Fruit fly (Drosophila melanogaster) whole organism, embryonic: ENCODE results near the gene CG11791.

ENCODE experiments used
- Atf6 ChIP-seq: fragments of 200-800 bp; sonication (Bioruptor generic); IDR thresholded peaks from 2 replicates; pipeline ENCODE4 v1.3.6; 2022; ENCODE audit warnings: missing biosample characterization, missing genetic modification characterization
- CG10147 ChIP-seq: fragments of 200-800 bp; sonication (Bioruptor generic); optimal IDR thresholded peaks from 2 replicates; lab custom pipeline; 2019; ENCODE audit warnings: missing biosample characterization, mild to moderate bottlenecking, missing genetic modification characterization, moderate library complexity
- CG10267 ChIP-seq: fragments of 200-800 bp; sonication (Bioruptor generic); optimal IDR thresholded peaks from 2 replicates; lab custom pipeline; 2018; ENCODE audit warnings: missing biosample characterization, mild to moderate bottlenecking, missing genetic modification characterization, moderate library complexity
- CG11456 ChIP-seq: fragments of 200-800 bp; sonication (Bioruptor generic); IDR thresholded peaks from 3 replicates; pipeline ENCODE4 v1.3.6; 2022; ENCODE audit warnings: missing biosample characterization, missing genetic modification characterization
- CG12659 ChIP-seq: fragments of 200-800 bp; sonication (Bioruptor generic); optimal IDR thresholded peaks from 3 replicates; lab custom pipeline; 2017; ENCODE audit warnings: mild to moderate bottlenecking, missing biosample characterization, missing genetic modification reagents, missing genetic modification characterization
- CG15479 ChIP-seq: fragments of 200-800 bp; sonication (Bioruptor generic); optimal IDR thresholded peaks from 3 replicates; lab custom pipeline; 2019; ENCODE audit warnings: missing biosample characterization, mild to moderate bottlenecking, missing genetic modification characterization, moderate library complexity
- CG1603 ChIP-seq: fragments of 200-800 bp; sonication (Bioruptor generic); optimal IDR thresholded peaks from 2 replicates; lab custom pipeline; 2019; ENCODE audit warnings: missing biosample characterization, mild to moderate bottlenecking, missing genetic modification characterization, moderate library complexity
- CG1647 ChIP-seq: fragments of 200-800 bp; sonication (Bioruptor generic); optimal IDR thresholded peaks from 3 replicates; lab custom pipeline; 2016; ENCODE audit warnings: missing biosample characterization, missing genetic modification characterization
- CG16815 ChIP-seq: fragments of 200-800 bp; sonication (Bioruptor generic); optimal IDR thresholded peaks from 3 replicates; lab custom pipeline; 2017; ENCODE audit warnings: missing biosample characterization, mild to moderate bottlenecking, missing genetic modification characterization
- CG17802 ChIP-seq: fragments of 200-800 bp; sonication (Bioruptor generic); optimal IDR thresholded peaks from 2 replicates; lab custom pipeline; 2018; ENCODE audit warnings: missing biosample characterization, mild to moderate bottlenecking, missing genetic modification characterization, moderate library complexity
- CG30020 ChIP-seq: fragments of 200-800 bp; optimal IDR thresholded peaks from 2 replicates; lab custom pipeline; 2019; ENCODE audit warnings: missing biosample characterization, mild to moderate bottlenecking, missing genetic modification characterization, moderate library complexity
- CG34224 ChIP-seq: fragments of 200-800 bp; sonication (Bioruptor generic); IDR thresholded peaks from 3 replicates; pipeline ENCODE4 v1.3.6; 2022; ENCODE audit warnings: missing biosample characterization, missing genetic modification characterization; ENCODE audit not compliant: partially characterized antibody
- CG3847 ChIP-seq: fragments of 200-800 bp; sonication (Bioruptor generic); IDR thresholded peaks from 2 replicates; pipeline ENCODE4 v1.3.6; 2022; ENCODE audit warnings: missing biosample characterization, missing genetic modification characterization
- CG43689 ChIP-seq: fragments of 200-800 bp; sonication (Bioruptor generic); IDR thresholded peaks from 2 replicates; pipeline ENCODE4 v1.3.6; 2022; ENCODE audit warnings: missing biosample characterization, missing genetic modification characterization
- CG4404 ChIP-seq: fragments of 200-800 bp; sonication (Bioruptor generic); IDR thresholded peaks from 2 replicates; pipeline ENCODE4 v1.3.6; 2022; ENCODE audit warnings: missing biosample characterization, missing genetic modification characterization
- CG4854 ChIP-seq: fragments of 200-800 bp; sonication (Bioruptor generic); optimal IDR thresholded peaks from 2 replicates; lab custom pipeline; 2016; ENCODE audit warnings: missing biosample characterization, missing genetic modification characterization, inconsistent platforms
- CG6765 ChIP-seq: fragments of 200-800 bp; sonication (Bioruptor generic); optimal IDR thresholded peaks from 3 replicates; lab custom pipeline; 2017; ENCODE audit warnings: missing biosample characterization, mild to moderate bottlenecking, missing genetic modification characterization
- CG7357 ChIP-seq: fragments of 200-800 bp; sonication (Bioruptor generic); IDR thresholded peaks from 3 replicates; pipeline ENCODE4 v1.3.6; 2022; ENCODE audit warnings: missing biosample characterization, missing genetic modification characterization
- CG8388 ChIP-seq: fragments of 200-800 bp; sonication (Bioruptor generic); optimal IDR thresholded peaks from 2 replicates; lab custom pipeline; 2019; ENCODE audit warnings: missing biosample characterization, mild to moderate bottlenecking, missing genetic modification characterization, moderate library complexity
- CkIIα-i1 ChIP-seq: fragments of 200-800 bp; sonication (Bioruptor generic); IDR thresholded peaks from 2 replicates; pipeline ENCODE4 v1.3.6; 2022; ENCODE audit warnings: missing biosample characterization, missing genetic modification characterization
- Deaf1 ChIP-seq: fragments of 200-800 bp; optimal IDR thresholded peaks from 3 replicates; lab custom pipeline; 2019; ENCODE audit warnings: missing biosample characterization, mild to moderate bottlenecking, missing genetic modification characterization, moderate library complexity
- Dfd ChIP-seq, 2 experiments: fragments of >200 bp; optimal IDR thresholded peaks; 2 replicates each; lab custom pipeline; 2017; ENCODE audit warnings: missing biosample characterization in 2 of 2, missing genetic modification characterization in 2 of 2
- Doc3 ChIP-seq: fragments of 200-800 bp; sonication (Bioruptor generic); IDR thresholded peaks from 3 replicates; pipeline ENCODE4 v1.3.6; 2022; ENCODE audit warnings: missing biosample characterization, missing genetic modification characterization; ENCODE audit not compliant: partially characterized antibody
- Dp ChIP-seq: fragments of 200-800 bp; sonication (Bioruptor generic); optimal IDR thresholded peaks from 2 replicates; lab custom pipeline; 2018; ENCODE audit warnings: missing biosample characterization, mild to moderate bottlenecking, missing genetic modification characterization, moderate library complexity
- HHEX ChIP-seq: fragments of 200-800 bp; sonication (Bioruptor generic); optimal IDR thresholded peaks from 3 replicates; lab custom pipeline; 2017; ENCODE audit warnings: missing biosample characterization, mild to moderate bottlenecking, missing genetic modification characterization, missing genetic modification reagents
- HLH54F ChIP-seq: fragments of 200-800 bp; sonication (Bioruptor generic); optimal IDR thresholded peaks from 3 replicates; lab custom pipeline; 2016; ENCODE audit warnings: missing biosample characterization, missing genetic modification characterization
- Hand ChIP-seq: fragments of 200-800 bp; sonication (Bioruptor generic); optimal IDR thresholded peaks from 2 replicates; lab custom pipeline; 2017; ENCODE audit warnings: mild to moderate bottlenecking, missing biosample characterization, missing genetic modification reagents, missing genetic modification characterization
- Lhr ChIP-seq: fragments of 200-800 bp; sonication (Bioruptor generic); optimal IDR thresholded peaks from 3 replicates; lab custom pipeline; 2017; ENCODE audit warnings: mild to moderate bottlenecking, missing biosample characterization, missing genetic modification reagents, missing genetic modification characterization
- Max ChIP-seq: fragments of 200-800 bp; sonication (Bioruptor generic); optimal IDR thresholded peaks from 2 replicates; lab custom pipeline; 2016; ENCODE audit warnings: missing biosample characterization, mild to moderate bottlenecking, missing genetic modification characterization
- Oaz ChIP-seq: fragments of 200-800 bp; sonication (Bioruptor generic); IDR thresholded peaks from 2 replicates; pipeline ENCODE4 v1.3.6; 2022; ENCODE audit warnings: missing biosample characterization, missing genetic modification characterization
- Ravus ChIP-seq: fragments of 200-800 bp; sonication (Bioruptor generic); IDR thresholded peaks from 2 replicates; pipeline ENCODE4 v1.3.6; 2022; ENCODE audit warnings: missing biosample characterization, missing genetic modification characterization
- Rfx ChIP-seq: fragments of 200-800 bp; sonication (Bioruptor generic); IDR thresholded peaks from 2 replicates; pipeline ENCODE4 v1.3.6; 2022; ENCODE audit warnings: missing biosample characterization, missing genetic modification characterization
- Rx ChIP-seq: fragments of 200-800 bp; sonication (Bioruptor generic); IDR thresholded peaks from 2 replicates; pipeline ENCODE4 v1.3.6; 2022; ENCODE audit warnings: missing biosample characterization, missing genetic modification characterization
- Sry-δ ChIP-seq: fragments of 200-800 bp; sonication (Bioruptor generic); optimal IDR thresholded peaks from 2 replicates; lab custom pipeline; 2016; ENCODE audit warnings: missing biosample characterization, missing genetic modification characterization
- Usf ChIP-seq: fragments of 200-800 bp; sonication (Bioruptor generic); optimal IDR thresholded peaks from 2 replicates; lab custom pipeline; 2017; ENCODE audit warnings: missing genotype, missing biosample characterization, missing genetic modification characterization
- cas ChIP-seq: fragments of 200-800 bp; sonication (Bioruptor generic); IDR thresholded peaks from 2 replicates; pipeline ENCODE4 v1.3.6; 2022; ENCODE audit warnings: missing biosample characterization, missing genetic modification characterization
- gfzf ChIP-seq: fragments of 200-800 bp; sonication (Bioruptor generic); optimal IDR thresholded peaks from 2 replicates; lab custom pipeline; 2016; ENCODE audit warnings: missing biosample characterization, mild to moderate bottlenecking, missing genetic modification characterization, moderate library complexity
- hth ChIP-seq: fragments of >200 bp; optimal IDR thresholded peaks from 2 replicates; lab custom pipeline; 2017; ENCODE audit warnings: inconsistent platforms
- jumu ChIP-seq: fragments of 200-800 bp; sonication (Bioruptor generic); optimal IDR thresholded peaks from 3 replicates; lab custom pipeline; 2016; ENCODE audit warnings: missing biosample characterization, missing genetic modification characterization
- kni ChIP-seq: fragments of 200-800 bp; sonication (Bioruptor generic); optimal IDR thresholded peaks from 3 replicates; lab custom pipeline; 2017; ENCODE audit warnings: mild to moderate bottlenecking, missing biosample characterization, missing genetic modification reagents, missing genetic modification characterization
- lab ChIP-seq: fragments of 200-800 bp; sonication (Bioruptor generic); optimal IDR thresholded peaks from 3 replicates; lab custom pipeline; 2017; ENCODE audit warnings: missing biosample characterization, missing genetic modification characterization, mild to moderate bottlenecking, moderate library complexity, missing genetic modification reagents
- lov ChIP-seq, 2 experiments: fragments of 200-800 bp in 1 of 2; fragments of >200 bp in 1 of 2; sonication (Bioruptor generic) in 1 of 2; IDR thresholded peaks in 1 of 2; optimal IDR thresholded peaks in 1 of 2; 2 replicates in 1 of 2; 3 replicates in 1 of 2; pipeline versions ENCODE4 v1.3.6 to Lab custom; 2017 to 2022; ENCODE audit warnings: missing biosample characterization in 1 of 2, missing genetic modification characterization in 1 of 2
- odd ChIP-seq: fragments of 200-800 bp; sonication (Bioruptor generic); optimal IDR thresholded peaks from 2 replicates; lab custom pipeline; 2017; ENCODE audit warnings: missing biosample characterization, mild to moderate bottlenecking, missing genetic modification characterization
- prd ChIP-seq, 3 experiments: fragments of >200 bp in 2 of 3; fragments of 200-800 bp in 1 of 3; sonication (Bioruptor generic) in 1 of 3; optimal IDR thresholded peaks in 2 of 3; IDR thresholded peaks in 1 of 3; 2 replicates in 2 of 3; 3 replicates in 1 of 3; pipeline versions ENCODE4 v1.3.6 to Lab custom; 2017 to 2022; ENCODE audit warnings: missing biosample characterization in 1 of 3, missing genetic modification characterization in 1 of 3
- pzg ChIP-seq: fragments of 200-800 bp; sonication (Bioruptor generic); optimal IDR thresholded peaks from 3 replicates; lab custom pipeline; 2018; ENCODE audit warnings: missing biosample characterization, mild to moderate bottlenecking, missing genetic modification characterization, moderate library complexity
- repo ChIP-seq: fragments of 200-800 bp; sonication (Bioruptor generic); optimal IDR thresholded peaks from 2 replicates; lab custom pipeline; 2016; ENCODE audit warnings: missing biosample characterization, missing genetic modification characterization
- row ChIP-seq: fragments of 200-800 bp; sonication (Bioruptor generic); IDR thresholded peaks from 3 replicates; pipeline ENCODE4 v1.3.6; 2022; ENCODE audit warnings: missing biosample characterization, missing genetic modification characterization
- shn ChIP-seq: fragments of 200-800 bp; sonication (Bioruptor generic); optimal IDR thresholded peaks from 3 replicates; lab custom pipeline; 2016; ENCODE audit warnings: missing biosample characterization, missing genetic modification characterization
- stwl ChIP-seq: fragments of 200-800 bp; sonication (Bioruptor generic); optimal IDR thresholded peaks from 3 replicates; lab custom pipeline; 2018; ENCODE audit warnings: missing biosample characterization, mild to moderate bottlenecking, missing genetic modification characterization, moderate library complexity
- tgo ChIP-seq: fragments of 200-800 bp; sonication (Bioruptor generic); IDR thresholded peaks from 3 replicates; pipeline ENCODE4 v1.3.6; 2022; ENCODE audit warnings: missing biosample characterization, missing genetic modification characterization
- zf30C ChIP-seq: fragments of 200-800 bp; sonication (Bioruptor generic); optimal IDR thresholded peaks from 3 replicates; lab custom pipeline; 2018; ENCODE audit warnings: missing biosample characterization, mild to moderate bottlenecking, missing genetic modification characterization

Gene CG11791

dm6 chr3R:25049383-25049741, at the start of gene CG11791:
Gene CG11791 (plus strand): TSS chr3R:25049616.
- TF ChIP-seq gfzf (GFP tag; lab: Kevin White, UChicago): peak; percentile 65
- no peak for TF ChIP-seq hth
- no peak for TF ChIP-seq CG8388 (GFP tag; lab: Kevin White, UChicago)
- no peak for TF ChIP-seq CG3847 (GFP tag; lab: Robert Waterston, UW)
- no peak for TF ChIP-seq Doc3 (GFP tag; lab: Robert Waterston, UW)
- TF ChIP-seq shn (GFP tag; lab: Kevin White, UChicago): no peak
- TF ChIP-seq odd (GFP tag; lab: Kevin White, UChicago): no peak
- TF ChIP-seq kni (GFP tag; lab: Kevin White, UChicago): no peak
- no peak for TF ChIP-seq CG16815 (GFP tag; lab: Kevin White, UChicago)
- no peak for TF ChIP-seq stwl (tag; lab: Kevin White, UChicago)
- no peak for TF ChIP-seq lab
- TF ChIP-seq Dfd (GFP tag; optimal IDR thresholded peaks at IDR 0.05; lab: Kevin White, UChicago): no peak
- no peak for TF ChIP-seq Atf6 (GFP tag; lab: Robert Waterston, UW)
- no peak for TF ChIP-seq CG6765 (GFP tag; lab: Kevin White, UChicago)
- no peak for TF ChIP-seq row
- TF ChIP-seq cas (GFP tag; lab: Robert Waterston, UW): no peak
- peak; percentile 71 for TF ChIP-seq Dp (GFP tag; lab: Kevin White, UChicago)
- TF ChIP-seq CG12659 (GFP tag; lab: Kevin White, UChicago): no peak
- TF ChIP-seq CG17802 (tag; lab: Kevin White, UChicago): no peak
- TF ChIP-seq zf30C (GFP tag; lab: Kevin White, UChicago): no peak
- no peak for TF ChIP-seq HHEX (GFP tag; lab: Kevin White, UChicago)
- no peak for TF ChIP-seq Deaf1 (tag; lab: Kevin White, UChicago)
- TF ChIP-seq Sry-δ (GFP tag; lab: Kevin White, UChicago): no peak
- no peak for TF ChIP-seq Lhr (GFP tag; lab: Kevin White, UChicago)
- TF ChIP-seq pzg (GFP tag; lab: Kevin White, UChicago): peak; percentile 28
- no peak for TF ChIP-seq CG4854 (GFP tag; lab: Kevin White, UChicago)
- TF ChIP-seq tgo: no peak
- no peak for TF ChIP-seq Oaz
- TF ChIP-seq CG34224: no peak
- no peak for TF ChIP-seq CG11456 (GFP tag; lab: Robert Waterston, UW)
- no peak for TF ChIP-seq CG10267
- TF ChIP-seq CG1603: peak; percentile 95
- no peak for TF ChIP-seq Hand (GFP tag; lab: Kevin White, UChicago)
- TF ChIP-seq lov (optimal IDR thresholded peaks at IDR 0.05; lab: Kevin White, UChicago): no peak
- no peak for TF ChIP-seq lov (GFP tag; IDR thresholded peaks at IDR 0.05; lab: Robert Waterston, UW)
- no peak for TF ChIP-seq Max (GFP tag; lab: Kevin White, UChicago)
- TF ChIP-seq Rx: no peak
- TF ChIP-seq CG1647 (GFP tag; lab: Kevin White, UChicago): no peak
- TF ChIP-seq Rfx (GFP tag; lab: Robert Waterston, UW): no peak
- TF ChIP-seq CG4404 (GFP tag; lab: Robert Waterston, UW): no peak
- TF ChIP-seq CG15479 (GFP tag; lab: Kevin White, UChicago): no peak
- no peak for TF ChIP-seq repo
- no peak for TF ChIP-seq jumu
- TF ChIP-seq CkIIα-i1 (GFP tag; lab: Robert Waterston, UW): no peak
- TF ChIP-seq prd (optimal IDR thresholded peaks at IDR 0.05; lab: Kevin White, UChicago): no peak
- TF ChIP-seq prd (GFP tag; IDR thresholded peaks at IDR 0.05; lab: Robert Waterston, UW): no peak
- no peak for TF ChIP-seq Usf (GFP tag; lab: Kevin White, UChicago)
- TF ChIP-seq Ravus (GFP tag; lab: Robert Waterston, UW): no peak
- TF ChIP-seq CG7357 (GFP tag; lab: Robert Waterston, UW): no peak
- TF ChIP-seq CG30020 (tag; lab: Kevin White, UChicago): peak; percentile 36
- TF ChIP-seq CG10147 (GFP tag; lab: Kevin White, UChicago): no peak
- peak; percentile 1 for TF ChIP-seq HLH54F (GFP tag; lab: Kevin White, UChicago)
- no peak for TF ChIP-seq CG43689 (GFP tag; lab: Robert Waterston, UW)
